Worm (Caenorhabditis elegans): ENCODE results near the gene D2045.8.

DNA sequence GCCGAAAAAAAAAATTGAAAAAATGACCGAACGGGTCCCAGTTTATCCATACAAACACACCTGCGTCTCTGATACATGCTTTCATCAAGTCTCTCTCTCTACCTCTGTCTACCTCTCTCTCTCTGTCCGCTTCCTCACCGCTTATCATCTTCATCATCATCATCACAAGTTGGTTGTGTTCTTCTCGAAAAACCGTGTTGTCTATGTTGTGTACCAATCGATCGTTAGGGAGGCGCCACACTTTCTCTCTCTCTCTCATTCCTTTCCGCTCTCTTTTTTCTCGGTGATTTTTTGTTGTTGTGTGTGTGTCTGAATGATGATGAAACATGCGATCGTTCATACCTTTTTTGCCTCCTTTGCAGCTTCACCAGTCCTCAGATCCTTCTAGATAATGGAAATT lies 18.4 kb upstream of the D2045.8 start:
- TF ChIP-seq ceh-28 (tag; optimal IDR thresholded peaks at IDR 0.05) (peak; percentile 84), nhr-12 (tag; optimal IDR thresholded peaks at IDR 0.05) (no peak), pha-4 (tag; optimal IDR thresholded peaks at IDR 0.05) (peak; percentile 70), fos-1 (tag; optimal IDR thresholded peaks at IDR 0.05) (no peak), nhr-25 (tag; optimal IDR thresholded peaks at IDR 0.05) (peak; percentile 70), hmg-11 (tag; optimal IDR thresholded peaks at IDR 0.05) (no peak), snpc-4 (tag; optimal IDR thresholded peaks at IDR 0.05) (no peak)

All from whole organism, L3 larva.